Fruit fly (Drosophila melanogaster) whole organism, embryonic: ENCODE measurements around the gene mop.

ENCODE experiments used
- Atf6 ChIP-seq: fragments of 200-800 bp; sonication (Bioruptor generic); IDR thresholded peaks from 2 replicates; pipeline ENCODE4 v1.3.6; 2022; ENCODE audit warnings: missing biosample characterization, missing genetic modification characterization
- Awh ChIP-seq: fragments of 200-800 bp; sonication (Bioruptor generic); IDR thresholded peaks from 2 replicates; pipeline ENCODE4, ENCODE4 v1.3.6; 2022; ENCODE audit warnings: missing biosample characterization, missing genetic modification characterization
- B-H1 ChIP-seq: fragments of 200-800 bp; sonication (Bioruptor generic); IDR thresholded peaks from 3 replicates; pipeline ENCODE4 v1.3.6; 2022; ENCODE audit warnings: missing biosample characterization, missing genetic modification characterization
- CG14667 ChIP-seq: fragments of 200-800 bp; sonication (Bioruptor generic); IDR thresholded peaks from 2 replicates; pipeline ENCODE4 v1.3.6; 2022; ENCODE audit warnings: missing biosample characterization, missing genetic modification characterization
- CG16863 ChIP-seq: fragments of 200-800 bp; sonication (Bioruptor generic); optimal IDR thresholded peaks from 3 replicates; lab custom pipeline; 2016; ENCODE audit warnings: missing biosample characterization, missing genetic modification characterization
- CG1792 ChIP-seq: fragments of 200-800 bp; sonication (Bioruptor generic); optimal IDR thresholded peaks from 2 replicates; lab custom pipeline; 2016; ENCODE audit warnings: missing biosample characterization, missing genetic modification characterization
- CG18599 ChIP-seq: fragments of 200-800 bp; sonication (Bioruptor generic); optimal IDR thresholded peaks from 3 replicates; lab custom pipeline; 2017; ENCODE audit warnings: missing biosample characterization, missing genetic modification characterization, mild to moderate bottlenecking, moderate library complexity, missing genetic modification reagents
- CG2678 ChIP-seq: fragments of 200-800 bp; sonication (Bioruptor generic); optimal IDR thresholded peaks from 3 replicates; lab custom pipeline; 2019; ENCODE audit warnings: missing biosample characterization, mild to moderate bottlenecking, missing genetic modification characterization, moderate library complexity
- CG31224 ChIP-seq: fragments of 200-800 bp; sonication (Bioruptor generic); IDR thresholded peaks from 2 replicates; pipeline ENCODE4 v1.3.6; 2022; ENCODE audit warnings: missing biosample characterization, missing genetic modification characterization
- CG3407 ChIP-seq: fragments of 200-800 bp; sonication (Bioruptor generic); optimal IDR thresholded peaks from 2 replicates; lab custom pipeline; 2018; ENCODE audit warnings: missing biosample characterization, mild to moderate bottlenecking, missing genetic modification characterization
- CG43689 ChIP-seq: fragments of 200-800 bp; sonication (Bioruptor generic); IDR thresholded peaks from 2 replicates; pipeline ENCODE4 v1.3.6; 2022; ENCODE audit warnings: missing biosample characterization, missing genetic modification characterization
- CG4617 ChIP-seq: fragments of 200-800 bp; sonication (Bioruptor generic); optimal IDR thresholded peaks from 3 replicates; lab custom pipeline; 2016; ENCODE audit warnings: missing biosample characterization, missing genetic modification characterization, borderline replicate concordance
- CG5245 ChIP-seq: fragments of 200-800 bp; sonication (Bioruptor generic); optimal IDR thresholded peaks from 3 replicates; lab custom pipeline; 2016; ENCODE audit warnings: missing biosample characterization, missing genetic modification characterization
- CG6272 ChIP-seq: fragments of 200-800 bp; sonication (Bioruptor generic); IDR thresholded peaks from 2 replicates; pipeline ENCODE4 v1.3.6; 2022; ENCODE audit warnings: missing biosample characterization, missing genetic modification characterization
- CG6854 ChIP-seq: fragments of 200-800 bp; sonication (Bioruptor generic); optimal IDR thresholded peaks from 3 replicates; lab custom pipeline; 2017; ENCODE audit warnings: missing biosample characterization, mild to moderate bottlenecking, missing genetic modification characterization
- CG8281 ChIP-seq: fragments of 200-800 bp; sonication (Bioruptor generic); optimal IDR thresholded peaks from 2 replicates; lab custom pipeline; 2018; ENCODE audit warnings: missing biosample characterization, mild to moderate bottlenecking, missing genetic modification characterization, moderate library complexity
- CG8388 ChIP-seq: fragments of 200-800 bp; sonication (Bioruptor generic); optimal IDR thresholded peaks from 2 replicates; lab custom pipeline; 2019; ENCODE audit warnings: missing biosample characterization, mild to moderate bottlenecking, missing genetic modification characterization, moderate library complexity
- CG9215 ChIP-seq: fragments of 200-800 bp; sonication (Bioruptor generic); IDR thresholded peaks from 2 replicates; pipeline ENCODE4 v1.3.6; 2022; ENCODE audit warnings: missing biosample characterization, missing genetic modification characterization
- CG9437 ChIP-seq: fragments of 200-800 bp; sonication (Bioruptor generic); optimal IDR thresholded peaks from 2 replicates; lab custom pipeline; 2018; ENCODE audit warnings: missing biosample characterization, mild to moderate bottlenecking, missing genetic modification characterization
- CG9797 ChIP-seq: fragments of 200-800 bp; sonication (Bioruptor generic); optimal IDR thresholded peaks from 3 replicates; lab custom pipeline; 2018; ENCODE audit warnings: missing biosample characterization, mild to moderate bottlenecking, missing genetic modification characterization
- CG9817 ChIP-seq: fragments of 200-800 bp; sonication (Bioruptor generic); optimal IDR thresholded peaks from 2 replicates; lab custom pipeline; 2018; ENCODE audit warnings: missing biosample characterization, mild to moderate bottlenecking, missing genetic modification characterization, moderate library complexity
- CHES-1-like ChIP-seq: fragments of 200-800 bp; sonication (Bioruptor generic); optimal IDR thresholded peaks from 2 replicates; lab custom pipeline; 2016; ENCODE audit warnings: missing biosample characterization, missing genetic modification characterization
- D19A ChIP-seq: fragments of 200-800 bp; optimal IDR thresholded peaks from 3 replicates; lab custom pipeline; 2019; ENCODE audit warnings: missing biosample characterization, mild to moderate bottlenecking, missing genetic modification characterization, moderate library complexity
- Dad ChIP-seq: fragments of 200-800 bp; sonication (Bioruptor generic); optimal IDR thresholded peaks from 3 replicates; lab custom pipeline; 2016; ENCODE audit warnings: missing biosample characterization, missing genetic modification characterization
- Dip2 ChIP-seq: fragments of 200-800 bp; sonication (Bioruptor generic); IDR thresholded peaks from 2 replicates; pipeline ENCODE4 v1.3.6; 2022; ENCODE audit warnings: missing biosample characterization, missing genetic modification characterization
- HHEX ChIP-seq: fragments of 200-800 bp; sonication (Bioruptor generic); optimal IDR thresholded peaks from 3 replicates; lab custom pipeline; 2017; ENCODE audit warnings: missing biosample characterization, mild to moderate bottlenecking, missing genetic modification characterization, missing genetic modification reagents
- Hr3 ChIP-seq: fragments of 200-800 bp; sonication (Bioruptor generic); optimal IDR thresholded peaks from 3 replicates; lab custom pipeline; 2016; ENCODE audit warnings: missing biosample characterization, missing genetic modification characterization
- Hr39 ChIP-seq: fragments of >200 bp; optimal IDR thresholded peaks from 2 replicates; lab custom pipeline; 2017
- Max ChIP-seq: fragments of 200-800 bp; sonication (Bioruptor generic); optimal IDR thresholded peaks from 2 replicates; lab custom pipeline; 2016; ENCODE audit warnings: missing biosample characterization, mild to moderate bottlenecking, missing genetic modification characterization
- NfI ChIP-seq: fragments of 200-800 bp; sonication (Bioruptor generic); optimal IDR thresholded peaks from 3 replicates; lab custom pipeline; 2018; ENCODE audit warnings: missing biosample characterization, mild to moderate bottlenecking, missing genetic modification characterization, moderate library complexity
- Pdp1 ChIP-seq, 2 experiments: fragments of 200-800 bp; sonication (Bioruptor generic); optimal IDR thresholded peaks; 3 replicates each; lab custom pipeline; 2016; ENCODE audit warnings: missing biosample characterization in 2 of 2, missing genetic modification characterization in 2 of 2, mild to moderate bottlenecking in 1 of 2, moderate library complexity in 1 of 2
- Sox102F ChIP-seq: fragments of 200-800 bp; sonication (Bioruptor generic); optimal IDR thresholded peaks from 2 replicates; lab custom pipeline; 2018; ENCODE audit warnings: missing biosample characterization, mild to moderate bottlenecking, missing genetic modification characterization, moderate library complexity
- Sry-δ ChIP-seq: fragments of 200-800 bp; sonication (Bioruptor generic); optimal IDR thresholded peaks from 2 replicates; lab custom pipeline; 2016; ENCODE audit warnings: missing biosample characterization, missing genetic modification characterization
- Xrp1 ChIP-seq: fragments of 200-800 bp; sonication (Bioruptor generic); IDR thresholded peaks from 2 replicates; pipeline ENCODE4 v1.3.6; 2022; ENCODE audit warnings: missing biosample characterization, missing genetic modification characterization
- btn ChIP-seq: fragments of 200-800 bp; sonication (Bioruptor generic); optimal IDR thresholded peaks from 2 replicates; lab custom pipeline; 2016; ENCODE audit warnings: missing biosample characterization, missing genetic modification characterization
- en ChIP-seq: fragments of 200-800 bp; sonication (Bioruptor generic); optimal IDR thresholded peaks from 2 replicates; lab custom pipeline; 2016; ENCODE audit warnings: missing biosample characterization, missing genetic modification characterization
- h ChIP-seq: fragments of >200 bp; optimal IDR thresholded peaks from 2 replicates; lab custom pipeline; 2017
- hkb ChIP-seq, 2 experiments: fragments of 200-800 bp in 1 of 2; fragments of >200 bp in 1 of 2; sonication (Bioruptor generic) in 1 of 2; IDR thresholded peaks in 1 of 2; optimal IDR thresholded peaks in 1 of 2; 2 replicates each; pipeline versions ENCODE4 v1.3.6 to Lab custom; 2017 to 2022; ENCODE audit warnings: missing biosample characterization in 1 of 2, missing genetic modification characterization in 1 of 2
- lilli ChIP-seq: fragments of 200-800 bp; sonication (Bioruptor generic); optimal IDR thresholded peaks from 3 replicates; lab custom pipeline; 2016; ENCODE audit warnings: missing biosample characterization, missing genetic modification characterization
- nau ChIP-seq: fragments of 200-800 bp; sonication (Bioruptor generic); optimal IDR thresholded peaks from 3 replicates; lab custom pipeline; 2017; ENCODE audit warnings: missing biosample characterization, mild to moderate bottlenecking, missing genetic modification characterization, missing genetic modification reagents
- phol ChIP-seq: fragments of 200-800 bp; sonication (Bioruptor generic); optimal IDR thresholded peaks from 3 replicates; lab custom pipeline; 2018; ENCODE audit warnings: missing biosample characterization, mild to moderate bottlenecking, missing genetic modification characterization, moderate library complexity
- pros ChIP-seq: fragments of 200-800 bp; sonication (Bioruptor generic); optimal IDR thresholded peaks from 3 replicates; lab custom pipeline; 2019; ENCODE audit warnings: missing biosample characterization, mild to moderate bottlenecking, missing genetic modification characterization, moderate library complexity
- pum ChIP-seq: fragments of 200-800 bp; sonication (Bioruptor generic); optimal IDR thresholded peaks from 2 replicates; lab custom pipeline; 2016; ENCODE audit warnings: missing biosample characterization, missing genetic modification characterization
- row ChIP-seq: fragments of 200-800 bp; sonication (Bioruptor generic); IDR thresholded peaks from 3 replicates; pipeline ENCODE4 v1.3.6; 2022; ENCODE audit warnings: missing biosample characterization, missing genetic modification characterization
- sd ChIP-seq: fragments of 200-800 bp; sonication (Bioruptor generic); optimal IDR thresholded peaks from 3 replicates; lab custom pipeline; 2018; ENCODE audit warnings: missing biosample characterization, mild to moderate bottlenecking, missing genetic modification characterization, moderate library complexity
- sna ChIP-seq: fragments of 200-800 bp; sonication (Bioruptor generic); IDR thresholded peaks from 2 replicates; pipeline ENCODE4 v1.3.6; 2022; ENCODE audit warnings: missing biosample characterization, missing genetic modification characterization; ENCODE audit not compliant: partially characterized antibody
- sqz ChIP-seq: fragments of 200-800 bp; sonication (Bioruptor generic); optimal IDR thresholded peaks from 3 replicates; lab custom pipeline; 2018; ENCODE audit warnings: missing biosample characterization, mild to moderate bottlenecking, missing genetic modification characterization
- ssp ChIP-seq: fragments of 200-800 bp; sonication (Bioruptor generic); IDR thresholded peaks from 2 replicates; pipeline ENCODE4 v1.3.6; 2022; ENCODE audit warnings: missing biosample characterization, missing genetic modification characterization
- tio ChIP-seq: fragments of 200-800 bp; sonication (Bioruptor generic); optimal IDR thresholded peaks from 2 replicates; lab custom pipeline; 2017; ENCODE audit warnings: missing biosample characterization, missing genetic modification characterization, inconsistent platforms
- wdn ChIP-seq: fragments of 200-800 bp; sonication (Bioruptor generic); IDR thresholded peaks from 2 replicates; pipeline ENCODE4 v1.3.6; 2022; ENCODE audit warnings: missing biosample characterization, missing genetic modification characterization

The mop gene

dm6 chr3L:14759984-14760626 lies 15.8 kb downstream of the mop start (continued):
- peak; percentile 64 for TF ChIP-seq CG6854 (GFP tag; lab: Kevin White, UChicago)
- peak; percentile 66 for TF ChIP-seq CG18599 (GFP tag; lab: Kevin White, UChicago)
- peak; percentile 38; the same call in 1 of the 3 replicates for TF ChIP-seq B-H1
- peak; percentile 51 for TF ChIP-seq sna (GFP tag; lab: Robert Waterston, UW)
- no peak for TF ChIP-seq hkb (optimal IDR thresholded peaks at IDR 0.05; lab: Kevin White, UChicago)
- peak; percentile 66 for TF ChIP-seq hkb (GFP tag; IDR thresholded peaks at IDR 0.05; lab: Robert Waterston, UW)
- peak; percentile 12 for TF ChIP-seq CG9797
- TF ChIP-seq CG9215 (GFP tag; lab: Robert Waterston, UW): peak; percentile 76
- peak; percentile 67 for TF ChIP-seq pum (GFP tag; lab: Kevin White, UChicago)
- TF ChIP-seq nau (GFP tag; lab: Kevin White, UChicago): peak; percentile 50
- peak; percentile 78 for TF ChIP-seq CG2678
- TF ChIP-seq Sox102F (GFP tag; lab: Kevin White, UChicago): peak; percentile 81
- TF ChIP-seq Hr3: peak; percentile 63
- TF ChIP-seq ssp (GFP tag; lab: Robert Waterston, UW): 0 out of 2 replicates have a peak, but pooled peaks have one; percentile 34
- TF ChIP-seq CG43689 (GFP tag; lab: Robert Waterston, UW): peak; percentile 61
- TF ChIP-seq CG9437 (GFP tag; lab: Kevin White, UChicago): peak; percentile 44
- TF ChIP-seq Dip2 (GFP tag; lab: Robert Waterston, UW): no peak
- peak; percentile 72 for TF ChIP-seq CG8388 (GFP tag; lab: Kevin White, UChicago)
- peak; percentile 32 for TF ChIP-seq CG9817 (tag; lab: Kevin White, UChicago)
- TF ChIP-seq h (lab: Kevin White, UChicago): no peak
- TF ChIP-seq HHEX (GFP tag; lab: Kevin White, UChicago): no peak
- peak; percentile 78 for TF ChIP-seq Xrp1 (GFP tag; lab: Robert Waterston, UW)
- peak; percentile 7 for TF ChIP-seq D19A
- TF ChIP-seq en (GFP tag; lab: Kevin White, UChicago): peak; percentile 53
- TF ChIP-seq sqz (GFP tag; lab: Kevin White, UChicago): peak; percentile 97
- peak; percentile 69 for TF ChIP-seq tio
- TF ChIP-seq pros (GFP tag; lab: Kevin White, UChicago): no peak
- TF ChIP-seq phol: peak; percentile 72
- TF ChIP-seq Hr39 (lab: Kevin White, UChicago): no peak
- peak; percentile 18; the same call in 1 of the 2 replicates for TF ChIP-seq wdn (GFP tag; lab: Robert Waterston, UW)
- TF ChIP-seq CG5245 (GFP tag; lab: Kevin White, UChicago): peak; percentile 51
- TF ChIP-seq Sry-δ (GFP tag; lab: Kevin White, UChicago): peak; percentile 0
- peak; percentile 10 for TF ChIP-seq CG4617
- TF ChIP-seq CG3407: peak; percentile 60
- TF ChIP-seq CG8281 (tag; lab: Kevin White, UChicago): peak; percentile 23
- no peak for TF ChIP-seq btn (GFP tag; lab: Kevin White, UChicago)
- no peak for TF ChIP-seq CG14667
- TF ChIP-seq NfI (GFP tag; lab: Kevin White, UChicago): peak; percentile 58
- peak; percentile 72 for TF ChIP-seq lilli (GFP tag; lab: Kevin White, UChicago)
- no peak for TF ChIP-seq sd (tag; lab: Kevin White, UChicago)
- peak; percentile 51 for TF ChIP-seq CG1792 (GFP tag; lab: Kevin White, UChicago)
- peak; percentile 48 for TF ChIP-seq Max (GFP tag; lab: Kevin White, UChicago)
- no peak for TF ChIP-seq CG6272
- TF ChIP-seq CG16863 (GFP tag; lab: Kevin White, UChicago): peak; percentile 24
- no peak for TF ChIP-seq CG31224 (GFP tag; lab: Robert Waterston, UW)
- TF ChIP-seq Awh (GFP tag; lab: Robert Waterston, UW): peak; percentile 47; the same call in 1 of the 2 replicates
- TF ChIP-seq CHES-1-like (GFP tag; lab: Kevin White, UChicago): peak; percentile 36
- peak; percentile 17 to 62 for TF ChIP-seq Pdp1 (GFP tag; optimal IDR thresholded peaks at IDR 0.05; lab: Kevin White, UChicago)
- TF ChIP-seq Dad (GFP tag; lab: Kevin White, UChicago): peak; percentile 42
- TF ChIP-seq Atf6 (GFP tag; lab: Robert Waterston, UW): peak; percentile 81
- TF ChIP-seq row (GFP tag; lab: Robert Waterston, UW): peak; percentile 88
